Fruit fly (Drosophila melanogaster): ENCODE results near the gene Sras.

Sras gene

DNA sequence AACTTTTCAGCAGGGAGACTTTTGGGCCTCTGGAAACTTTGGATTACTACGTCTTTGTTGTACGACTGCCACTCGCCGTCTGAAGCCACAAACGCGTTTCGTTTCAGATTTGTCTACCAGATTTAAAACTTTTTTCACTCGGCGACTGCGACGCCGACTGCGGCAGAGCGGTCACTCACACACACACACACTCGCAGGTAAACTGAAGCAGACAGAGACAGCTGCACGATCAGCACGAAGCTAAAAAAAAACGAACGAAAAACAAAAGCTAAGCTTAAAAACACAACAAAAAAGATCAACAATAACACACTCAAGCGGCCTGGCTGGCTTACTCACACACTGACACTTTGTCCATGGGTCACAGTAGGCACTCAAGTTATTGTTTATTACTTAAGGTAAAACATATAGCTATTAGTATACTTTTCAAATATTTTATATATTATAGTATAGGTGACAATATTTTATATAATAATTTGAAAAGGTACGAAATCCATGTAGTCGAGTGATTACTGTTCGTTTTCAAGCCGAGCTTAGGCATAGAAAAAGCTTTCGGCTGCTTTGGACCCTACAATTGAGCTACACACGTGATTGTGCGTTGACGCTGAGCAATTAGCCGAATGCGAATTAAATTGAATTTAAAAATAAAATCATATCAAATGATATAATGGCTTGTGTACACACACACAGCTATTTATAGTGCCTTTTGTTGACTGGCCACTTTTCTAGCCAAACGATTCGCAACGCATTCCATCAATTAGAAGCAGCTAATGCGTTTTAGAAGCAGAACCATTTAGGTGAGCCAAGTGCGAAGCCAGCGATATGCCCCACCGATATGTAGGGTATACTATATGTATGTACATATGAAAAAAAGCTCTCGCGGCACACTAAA, 13.9 kb downstream of the Sras start, which contains the start of gene Msr-110 (continued):
- no peak for TF ChIP-seq CG14965 (GFP tag; optimal IDR thresholded peaks at IDR 0.05; ENCODE audit: borderline replicate concordance)
- TF ChIP-seq tgo (GFP tag; IDR thresholded peaks at IDR 0.05), result peak; percentile 92
- peak; percentile 85; the same call in 1 of the 2 replicates for TF ChIP-seq danr (GFP tag; IDR thresholded peaks at IDR 0.05)
- peak; percentile 70 for TF ChIP-seq CG17912 (GFP tag; optimal IDR thresholded peaks at IDR 0.05)
- TF ChIP-seq Hr78 (GFP tag; optimal IDR thresholded peaks at IDR 0.05), result peak in 1 of 2 experiments; percentile 55
- peak; percentile 35; the same call in 1 of the 2 replicates for TF ChIP-seq dan (GFP tag; IDR thresholded peaks at IDR 0.05)
- peak; percentile 61 for TF ChIP-seq Poxn (GFP tag; IDR thresholded peaks at IDR 0.05)
- TF ChIP-seq CG3281 (GFP tag; optimal IDR thresholded peaks at IDR 0.05), result peak; percentile 89
- TF ChIP-seq eyg (GFP tag; optimal IDR thresholded peaks at IDR 0.05), result peak; percentile 69
- TF ChIP-seq cwo (GFP tag; optimal IDR thresholded peaks at IDR 0.05), result peak; percentile 92
- TF ChIP-seq Sry-δ (GFP tag; optimal IDR thresholded peaks at IDR 0.05), result peak; percentile 32
- TF ChIP-seq fd102C (GFP tag; optimal IDR thresholded peaks at IDR 0.05), result no peak
- TF ChIP-seq CG2875 (GFP tag; optimal IDR thresholded peaks at IDR 0.05), result peak; percentile 64
- TF ChIP-seq kni (GFP tag; optimal IDR thresholded peaks at IDR 0.05), result peak; percentile 60
- TF ChIP-seq grn (GFP tag; optimal IDR thresholded peaks at IDR 0.05), result peak; percentile 13
- peak; percentile 22 for TF ChIP-seq CG1832 (GFP tag; optimal IDR thresholded peaks at IDR 0.05)
- peak; percentile 25 for TF ChIP-seq CG15073 (GFP tag; optimal IDR thresholded peaks at IDR 0.05)
- peak; percentile 84 for TF ChIP-seq CG15601 (tag; optimal IDR thresholded peaks at IDR 0.05)
- no peak for TF ChIP-seq CG6791 (GFP tag; IDR thresholded peaks at IDR 0.05; ENCODE audit: partially characterized antibody)
- no peak for TF ChIP-seq Scr (GFP tag; IDR thresholded peaks at IDR 0.05; ENCODE audit: partially characterized antibody)
- no peak for TF ChIP-seq tll (GFP tag; optimal IDR thresholded peaks at IDR 0.05)
- TF ChIP-seq ab (GFP tag; optimal IDR thresholded peaks at IDR 0.05), result peak; percentile 53
- TF ChIP-seq CG1024 (GFP tag; IDR thresholded peaks at IDR 0.05), result peak; percentile 49; the same call in 1 of the 2 replicates
- TF ChIP-seq CG11723 (GFP tag; optimal IDR thresholded peaks at IDR 0.05), result peak; percentile 70
- TF ChIP-seq MBD-R2 (GFP tag; IDR thresholded peaks at IDR 0.05), result peak; percentile 87
- no peak for TF ChIP-seq Dp (GFP tag; optimal IDR thresholded peaks at IDR 0.05)
- peak; percentile 72 for TF ChIP-seq CG13775 (GFP tag; optimal IDR thresholded peaks at IDR 0.05)
- TF ChIP-seq trem (tag; optimal IDR thresholded peaks at IDR 0.05), result peak; percentile 67
- no peak for TF ChIP-seq pan (optimal IDR thresholded peaks at IDR 0.05)
- TF ChIP-seq pan (GFP tag; optimal IDR thresholded peaks at IDR 0.05 in 1 of 2, IDR thresholded peaks at IDR 0.05 in 1 of 2), result peak in 1 of 2 experiments; percentile 90
- TF ChIP-seq pros (GFP tag; optimal IDR thresholded peaks at IDR 0.05), result no peak
- TF ChIP-seq CG2199 (GFP tag; IDR thresholded peaks at IDR 0.05), result no peak; the same call in 2 of the 3 replicates
- peak; percentile 66 for TF ChIP-seq pb (GFP tag; optimal IDR thresholded peaks at IDR 0.05)
- peak; percentile 86 for TF ChIP-seq Hmr (GFP tag; optimal IDR thresholded peaks at IDR 0.05)
- TF ChIP-seq CG11456 (GFP tag; IDR thresholded peaks at IDR 0.05), result peak; percentile 83
- peak; percentile 43 for TF ChIP-seq gcm2 (GFP tag; optimal IDR thresholded peaks at IDR 0.05)
- TF ChIP-seq toy (GFP tag; IDR thresholded peaks at IDR 0.05), result peak; percentile 70
- peak; percentile 49 to 79 for TF ChIP-seq chif (GFP tag; optimal IDR thresholded peaks at IDR 0.05)
- peak; percentile 13 for TF ChIP-seq CG17186 (GFP tag; optimal IDR thresholded peaks at IDR 0.05)
- TF ChIP-seq Dll (GFP tag; IDR thresholded peaks at IDR 0.05; ENCODE audit: partially characterized antibody), result no peak
- no peak for TF ChIP-seq CG13287 (GFP tag; IDR thresholded peaks at IDR 0.05; ENCODE audit: partially characterized antibody)
- TF ChIP-seq fd3F (GFP tag; optimal IDR thresholded peaks at IDR 0.05), result peak; percentile 87
- TF ChIP-seq Trl (optimal IDR thresholded peaks at IDR 0.05), result no peak
- peak; percentile 55 for TF ChIP-seq Trl (GFP tag; optimal IDR thresholded peaks at IDR 0.05)
- TF ChIP-seq Neu2 (GFP tag; optimal IDR thresholded peaks at IDR 0.05; ENCODE audit: borderline replicate concordance), result peak; percentile 3
- TF ChIP-seq CG8281 (tag; optimal IDR thresholded peaks at IDR 0.05), result peak; percentile 77
- TF ChIP-seq Abd-B (GFP tag; optimal IDR thresholded peaks at IDR 0.05), result peak; percentile 91
